Worm (Caenorhabditis elegans): ENCODE data around the gene C04C3.14.
A peak's percentile ranks its signal among the peaks of the same experiment; 100 is the strongest.
"Not testable (repeated sequence)": the region's sequence is repeated elsewhere in the genome, so short reads cannot be mapped to it uniquely, and the experiment has no call there.

Gene C04C3.14

DNA sequence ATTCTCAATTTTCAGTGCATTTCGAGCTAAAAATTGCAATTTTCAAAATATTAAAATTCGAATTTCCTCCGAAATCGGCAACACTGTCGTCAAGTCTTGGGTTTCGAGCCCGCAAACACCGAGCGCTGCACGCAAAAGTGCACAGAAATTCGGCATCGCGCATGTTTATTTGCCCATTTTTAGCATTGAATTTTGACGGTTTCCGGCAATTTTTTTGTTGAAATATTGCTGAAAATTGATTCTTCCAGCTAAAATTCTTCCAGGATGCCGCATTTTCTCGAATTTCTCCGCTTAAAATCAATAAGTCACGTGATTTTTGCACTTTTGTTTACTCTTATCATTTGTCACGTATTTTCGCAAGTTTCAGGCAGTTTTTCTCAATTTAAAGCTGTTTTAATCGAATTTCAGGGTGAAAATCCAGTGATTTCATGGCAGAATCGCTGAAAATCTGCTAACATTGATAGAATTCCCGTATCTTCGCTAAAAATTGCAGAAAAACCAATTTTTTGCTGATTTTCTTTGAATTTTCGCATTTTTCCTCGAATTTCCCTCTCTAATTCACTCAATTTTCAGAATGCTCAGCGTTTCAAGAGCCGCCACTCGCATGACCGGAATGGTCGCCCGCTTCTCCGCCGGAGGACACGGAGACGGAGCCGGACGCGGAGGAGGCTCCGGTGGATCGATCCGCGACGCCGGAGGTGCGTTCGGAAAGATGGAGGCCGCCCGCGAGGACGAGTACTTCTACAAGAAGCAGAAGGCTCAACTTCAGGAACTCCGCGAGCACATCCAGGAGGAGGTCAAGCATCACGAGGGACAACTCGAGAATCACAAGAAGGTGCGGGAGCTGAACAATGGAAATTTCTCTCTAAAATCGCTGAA is 10.1 kb upstream of the C04C3.14 start, which contains the start of gene mai-2 (continued):
- TF ChIP-seq pag-3 (tag; optimal IDR thresholded peaks at IDR 0.05; ENCODE audit: borderline replicate concordance, insufficient read depth) (no peak), mef-2 (tag; optimal IDR thresholded peaks at IDR 0.05) (no peak), hlh-17 (GFP tag; optimal IDR thresholded peaks at IDR 0.05; ENCODE audit: borderline replicate concordance) (no peak), ztf-4 (tag; optimal IDR thresholded peaks at IDR 0.05) (no peak), lin-14 (GFP tag; optimal IDR thresholded peaks at IDR 0.05) (peak; percentile 60), lin-15B (tag; optimal IDR thresholded peaks at IDR 0.05) (peak; percentile 61), rnt-1 (tag; optimal IDR thresholded peaks at IDR 0.05) (peak; percentile 70), skn-1 (tag; optimal IDR thresholded peaks at IDR 0.05) (peak; percentile 57), ztf-11 (tag; optimal IDR thresholded peaks at IDR 0.05) (peak in 1 of 2 experiments; percentile 12), sox-4 (tag; optimal IDR thresholded peaks at IDR 0.05) (no peak), elt-2 (tag; optimal IDR thresholded peaks at IDR 0.05) (peak; percentile 14), hpl-2 (GFP tag; optimal IDR thresholded peaks at IDR 0.05) (no peak), nhr-237 (tag; optimal IDR thresholded peaks at IDR 0.05) (no peak), ceh-82 (tag; optimal IDR thresholded peaks at IDR 0.05) (peak; percentile 21 to 74 (median 32)), lin-39 (tag; optimal IDR thresholded peaks at IDR 0.05) (peak; percentile 18), nhr-77 (tag; optimal IDR thresholded peaks at IDR 0.05) (peak; percentile 45), ces-1 (GFP tag; optimal IDR thresholded peaks at IDR 0.05) (no peak), nhr-71 (tag; optimal IDR thresholded peaks at IDR 0.05) (peak; percentile 80), efl-1 (optimal IDR thresholded peaks at IDR 0.05) (peak; percentile 61 to 94), efl-1 (GFP tag; optimal IDR thresholded peaks at IDR 0.05 in 1 of 2) (peak; percentile 94 to 99), ceh-88 (GFP tag; IDR thresholded peaks at IDR 0.05) (peak; percentile 10; the same call in 1 of the 2 replicates), unc-62 (GFP tag; optimal IDR thresholded peaks at IDR 0.05) (no peak), irx-1 (tag; optimal IDR thresholded peaks at IDR 0.05) (no peak), grh-1 (GFP tag; IDR thresholded peaks at IDR 0.05) (no peak; the same call in 1 of the 2 replicates), aly-2 (tag; optimal IDR thresholded peaks at IDR 0.05) (peak; percentile 20), sptf-1 (tag; optimal IDR thresholded peaks at IDR 0.05) (no peak), ceh-90 (tag; optimal IDR thresholded peaks at IDR 0.05) (no peak), lir-3 (tag; optimal IDR thresholded peaks at IDR 0.05; ENCODE audit: poor library complexity) (peak; percentile 36), xbp-1 (tag; optimal IDR thresholded peaks at IDR 0.05) (peak; percentile 65), aha-1 (tag; optimal IDR thresholded peaks at IDR 0.05) (no peak), nhr-84 (tag; optimal IDR thresholded peaks at IDR 0.05) (no peak), fkh-8 (tag; optimal IDR thresholded peaks at IDR 0.05) (peak; percentile 59), pqm-1 (tag; optimal IDR thresholded peaks at IDR 0.05) (no peak), ceh-8 (GFP tag; optimal IDR thresholded peaks at IDR 0.05) (peak; percentile 48)

DNA sequence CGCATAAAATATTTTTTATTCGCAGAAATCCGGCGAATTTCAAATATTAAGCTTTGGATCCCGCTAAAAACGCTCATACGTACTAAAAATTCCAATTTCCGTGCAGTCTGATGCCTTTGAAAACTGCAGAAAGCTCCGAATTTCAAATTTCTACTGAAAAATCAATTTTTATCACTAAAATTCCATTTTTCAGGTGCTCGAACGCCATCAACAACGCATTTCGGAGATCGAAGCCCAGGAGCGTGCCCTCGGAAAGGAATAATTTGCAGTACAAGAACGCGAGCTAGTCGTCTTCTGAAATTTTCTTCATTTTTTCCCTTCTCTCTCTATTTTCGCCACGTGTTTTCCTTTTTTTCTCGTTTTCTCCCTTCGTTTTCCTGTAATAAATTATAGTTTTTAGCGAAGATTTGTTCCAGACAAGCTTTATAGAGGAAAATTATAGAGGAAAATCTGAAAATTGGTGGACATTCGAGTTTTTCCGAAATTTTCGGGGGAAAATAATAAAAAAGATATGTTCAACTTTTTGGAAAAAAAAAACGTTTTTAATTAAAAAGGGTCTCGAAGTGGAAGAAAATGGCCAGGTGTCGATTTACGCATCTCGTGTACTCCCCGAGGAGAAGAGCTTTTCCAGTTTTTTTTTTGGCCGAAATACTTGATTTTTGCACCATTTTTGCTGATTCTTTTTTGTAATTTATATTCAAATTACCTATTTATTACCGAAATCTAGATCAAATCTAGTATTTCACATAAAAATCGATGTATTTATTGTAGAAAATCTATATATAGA is 9.0 kb upstream of the C04C3.14 start:
- TF ChIP-seq ama-1 (optimal IDR thresholded peaks at IDR 0.05) (peak; percentile 18), xbp-1 (tag; optimal IDR thresholded peaks at IDR 0.05) (no peak), nhr-90 (tag; optimal IDR thresholded peaks at IDR 0.05; ENCODE audit: poor library complexity) (peak; percentile 28)

DNA sequence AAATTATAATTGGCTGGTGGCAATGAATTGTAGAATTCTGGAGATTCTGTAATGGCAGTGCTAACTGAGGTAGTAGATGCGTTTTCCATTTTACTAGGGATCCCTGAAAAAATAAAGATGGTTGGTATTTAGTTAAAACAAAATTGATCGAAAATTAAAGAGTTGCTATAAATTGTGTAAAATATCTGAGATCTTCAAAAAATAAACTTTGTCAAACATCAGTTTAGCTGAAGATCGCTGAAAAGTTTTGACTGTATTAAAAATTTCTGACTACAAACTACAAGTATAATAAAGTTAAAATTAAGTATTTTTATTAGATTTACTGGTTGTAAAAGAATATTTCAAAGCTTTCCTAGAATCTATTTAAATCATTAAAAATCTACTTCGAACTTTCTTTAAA is 5.7 kb upstream of the C04C3.14 start, which contains the start of gene B0546.5:
B0546.5 (minus strand) TSS at position 101 of the 400 bp plus-strand sequence.
- TF ChIP-seq mab-9 (GFP tag; IDR thresholded peaks at IDR 0.05); ets-5 (GFP tag; IDR thresholded peaks at IDR 0.05); zag-1 (tag; optimal IDR thresholded peaks at IDR 0.05): not testable (repeated sequence)
